Worm (Caenorhabditis elegans) whole organism, late embryonic: Measurements from ENCODE around the gene col-38.

Experiments
- C08G9.2 ChIP-seq: sonication (generic microtip); optimal IDR thresholded peaks from 2 replicates; lab custom pipeline; 2016; ENCODE audit warnings: mild to moderate bottlenecking, missing genetic modification characterization, moderate library complexity, missing compliant biosample characterization
- F13H6.1 ChIP-seq: sonication (generic microtip); optimal IDR thresholded peaks from 2 replicates; lab custom pipeline; 2016; ENCODE audit warnings: missing genetic modification characterization, missing compliant biosample characterization
- ahr-1 ChIP-seq: sonication (generic microtip); optimal IDR thresholded peaks from 2 replicates; lab custom pipeline; 2016; ENCODE audit warnings: missing genetic modification characterization, missing compliant biosample characterization
- ceh-19 ChIP-seq: fragments of 200-800 bp; sonication (Bioruptor generic); optimal IDR thresholded peaks from 2 replicates; lab custom pipeline; 2018; ENCODE audit warnings: mild to moderate bottlenecking, missing genetic modification characterization, missing compliant biosample characterization
- ceh-22 ChIP-seq: sonication (generic microtip); optimal IDR thresholded peaks from 2 replicates; lab custom pipeline; 2017; ENCODE audit warnings: missing biosample characterization, missing genetic modification characterization
- ceh-30 ChIP-seq: fragments of 150-350 bp; optimal IDR thresholded peaks from 2 replicates; lab custom pipeline; 2014; ENCODE audit warnings: missing biosample characterization, missing genetic modification characterization
- ceh-34 ChIP-seq: sonication (generic microtip); optimal IDR thresholded peaks from 2 replicates; lab custom pipeline; 2016; ENCODE audit warnings: mild to moderate bottlenecking, missing genetic modification characterization, missing compliant biosample characterization
- che-1 ChIP-seq: sonication (generic microtip); optimal IDR thresholded peaks from 2 replicates; lab custom pipeline; 2016; ENCODE audit warnings: mild to moderate bottlenecking, missing genetic modification characterization, missing compliant biosample characterization
- ets-4 ChIP-seq: sonication (generic microtip); optimal IDR thresholded peaks from 2 replicates; lab custom pipeline; 2016; ENCODE audit warnings: missing genetic modification characterization, missing compliant biosample characterization
- eyg-1 ChIP-seq: sonication (generic microtip); optimal IDR thresholded peaks from 2 replicates; lab custom pipeline; 2016; ENCODE audit warnings: missing genotype, missing genetic modification characterization, missing compliant biosample characterization
- gmeb-2 ChIP-seq: sonication (generic microtip); optimal IDR thresholded peaks from 2 replicates; lab custom pipeline; 2016; ENCODE audit warnings: missing genetic modification characterization, inconsistent platforms, missing compliant biosample characterization
- hlh-13 ChIP-seq: fragments of 200-800 bp; sonication (Bioruptor generic); optimal IDR thresholded peaks from 2 replicates; lab custom pipeline; 2018; ENCODE audit warnings: mild to moderate bottlenecking, missing genetic modification characterization, missing compliant biosample characterization
- hlh-15 ChIP-seq: sonication (generic microtip); optimal IDR thresholded peaks from 2 replicates; lab custom pipeline; 2016; ENCODE audit warnings: missing genetic modification characterization, missing compliant biosample characterization
- hlh-30 ChIP-seq: sonication (generic microtip); optimal IDR thresholded peaks from 2 replicates; lab custom pipeline; 2017; ENCODE audit warnings: antibody characterized with exemption, missing genetic modification characterization, missing compliant biosample characterization; ENCODE audit not compliant: insufficient read depth
- hlh-6 ChIP-seq: sonication (generic microtip); optimal IDR thresholded peaks from 2 replicates; lab custom pipeline; 2016; ENCODE audit warnings: missing genotype, missing genetic modification characterization, missing compliant biosample characterization
- hlh-8 ChIP-seq: sonication (generic microtip); optimal IDR thresholded peaks from 2 replicates; lab custom pipeline; 2016; ENCODE audit warnings: missing genotype, missing genetic modification characterization, missing compliant biosample characterization
- madf-2 ChIP-seq: sonication (generic microtip); optimal IDR thresholded peaks from 2 replicates; lab custom pipeline; 2017; ENCODE audit warnings: missing genetic modification characterization, missing compliant biosample characterization
- nfya-1 ChIP-seq: sonication (generic microtip); optimal IDR thresholded peaks from 2 replicates; lab custom pipeline; 2017; ENCODE audit warnings: missing genetic modification characterization, mild to moderate bottlenecking, missing compliant biosample characterization, antibody characterized with exemption, moderate library complexity
- nhr-11 ChIP-seq: fragments of 150-350 bp; optimal IDR thresholded peaks from 2 replicates; lab custom pipeline; 2014; ENCODE audit warnings: missing biosample characterization, missing genetic modification characterization
- nhr-232 ChIP-seq: sonication (generic microtip); optimal IDR thresholded peaks from 2 replicates; lab custom pipeline; 2016; ENCODE audit warnings: missing genetic modification characterization, missing compliant biosample characterization
- npax-4 ChIP-seq: sonication (generic microtip); optimal IDR thresholded peaks from 2 replicates; lab custom pipeline; 2016; ENCODE audit warnings: missing genetic modification characterization, missing compliant biosample characterization
- odd-2 ChIP-seq: sonication (generic microtip); optimal IDR thresholded peaks from 2 replicates; lab custom pipeline; 2017; ENCODE audit warnings: antibody characterized with exemption, mild to moderate bottlenecking, missing genetic modification characterization, missing compliant biosample characterization
- pat-9 ChIP-seq: fragments of 200-800 bp; sonication (Bioruptor generic); optimal IDR thresholded peaks from 2 replicates; lab custom pipeline; 2018; ENCODE audit warnings: mild to moderate bottlenecking, missing genetic modification characterization, moderate library complexity, missing compliant biosample characterization
- pax-1 ChIP-seq: fragments of 150-350 bp; optimal IDR thresholded peaks from 2 replicates; lab custom pipeline; 2014; ENCODE audit warnings: missing biosample characterization, missing genetic modification characterization
- ref-2 ChIP-seq: sonication (generic microtip); optimal IDR thresholded peaks from 2 replicates; lab custom pipeline; 2016; ENCODE audit warnings: missing genetic modification characterization, missing compliant biosample characterization
- sdc-2 ChIP-seq: sonication (generic microtip); optimal IDR thresholded peaks from 2 replicates; lab custom pipeline; 2016; ENCODE audit warnings: missing genotype, missing genetic modification characterization, missing compliant biosample characterization
- unc-55 ChIP-seq: sonication (generic microtip); optimal IDR thresholded peaks from 2 replicates; lab custom pipeline; 2017; ENCODE audit warnings: missing biosample characterization, missing genetic modification reagents, missing genetic modification characterization
- zip-5 ChIP-seq: sonication (generic microtip); optimal IDR thresholded peaks from 2 replicates; lab custom pipeline; 2016; ENCODE audit warnings: missing genetic modification characterization, missing compliant biosample characterization

The col-38 gene

DNA sequence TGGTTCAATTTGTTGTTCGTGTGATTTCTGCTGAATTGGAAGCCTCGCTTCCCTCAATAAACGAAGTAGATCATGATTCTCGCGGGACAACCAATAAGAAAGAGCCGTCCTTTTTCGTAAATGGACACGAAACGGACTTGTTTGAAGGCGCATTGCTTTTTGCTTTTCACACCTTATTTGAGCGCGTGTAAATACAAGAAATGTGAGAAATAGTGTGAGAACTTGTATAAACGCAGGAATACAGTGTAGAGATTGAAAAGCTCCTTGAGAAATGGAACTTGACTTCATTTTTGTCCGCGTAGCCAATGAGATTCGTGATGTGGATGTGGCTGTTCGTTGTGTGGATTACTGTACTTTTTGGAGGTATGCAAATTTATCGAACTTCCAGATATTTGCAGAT is 48.3 kb downstream of the col-38 start, which contains the start of gene cht-2:
TSS of gene cht-2 (plus strand) at position 301 of the 400 bp plus-strand sequence.
- TF ChIP-seq nhr-11 (tag; lab: Kevin White, UChicago) (no peak), hlh-15 (no peak), zip-5 (tag; lab: Kevin White, UChicago) (no peak), ceh-22 (no peak), gmeb-2 (tag; lab: Kevin White, UChicago) (no peak), che-1 (tag; lab: Kevin White, UChicago) (no peak), sdc-2 (no peak), unc-55 (GFP tag; lab: Kevin White, UChicago) (no peak), npax-4 (tag; lab: Kevin White, UChicago) (no peak), ceh-30 (tag; lab: Kevin White, UChicago) (no peak), ets-4 (tag; lab: Kevin White, UChicago) (no peak), hlh-6 (tag; lab: Kevin White, UChicago) (no peak), F13H6.1 (tag; lab: Kevin White, UChicago) (no peak), ceh-19 (GFP tag; lab: Kevin White, UChicago) (no peak), C08G9.2 (tag; lab: Kevin White, UChicago) (no peak), hlh-8 (tag; lab: Kevin White, UChicago) (no peak), nfya-1 (tag; lab: Kevin White, UChicago) (no peak), ahr-1 (tag; lab: Kevin White, UChicago) (no peak), hlh-13 (no peak), pax-1 (tag; lab: Kevin White, UChicago) (no peak)

ce11 chrII:8518210-8518609 is 50.7 kb downstream of the col-38 start, which contains the start of gene T13H5.8:
TSS of gene T13H5.8 (plus strand) at chrII:8518510.
- TF ChIP-seq eyg-1 (no peak), odd-2 (tag; lab: Kevin White, UChicago) (no peak), pat-9 (tag; lab: Kevin White, UChicago) (no peak), hlh-30 (tag; lab: Kevin White, UChicago) (no peak), nhr-232 (tag; lab: Kevin White, UChicago) (no peak), ref-2 (tag; lab: Kevin White, UChicago) (no peak), madf-2 (tag; lab: Kevin White, UChicago) (no peak), ceh-34 (no peak), pax-1 (tag; lab: Kevin White, UChicago) (no peak)
- TF ChIP-seq, all 69 proteins: peak for 0
